Worm (Caenorhabditis elegans) whole organism, dauer: ENCODE data around the gene F21C10.19.

Experiments
- unc-62 ChIP-seq: sonication (generic microtip); optimal IDR thresholded peaks from 2 replicates; lab custom pipeline; 2017; ENCODE audit warnings: missing biosample characterization, missing genetic modification reagents, missing genetic modification characterization

F21C10.19 gene

ce11 chrV:9112467-9112866, 18.4 kb upstream of the F21C10.19 start, which contains the start of gene F21C10.7:
F21C10.7 (plus strand) TSS chrV:9112767.
- TF ChIP-seq unc-62, result no peak

DNA sequence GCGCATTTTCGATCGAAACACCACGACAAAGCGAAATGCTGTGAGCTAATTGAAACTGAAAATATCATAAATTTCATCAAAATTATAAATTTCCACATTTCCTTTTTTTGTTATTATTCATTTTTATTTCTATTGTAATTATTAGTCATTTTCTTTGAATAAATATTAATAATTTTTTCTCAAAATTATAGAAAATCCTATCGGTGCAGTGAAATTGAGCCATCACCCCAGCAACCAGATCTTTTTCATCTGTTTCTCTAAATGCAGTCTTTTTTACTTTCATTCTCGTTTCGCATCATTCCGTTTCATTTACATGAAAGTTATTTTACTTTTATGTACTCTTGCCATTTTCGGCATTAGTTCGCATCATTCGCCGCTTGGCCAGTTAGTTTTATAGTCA, 8.9 kb upstream of the F21C10.19 start, which contains the start of gene F21C10.13:
F21C10.13 (plus strand) TSS at position 301 of the 400 bp plus-strand sequence.
- TF ChIP-seq unc-62, result no peak

DNA sequence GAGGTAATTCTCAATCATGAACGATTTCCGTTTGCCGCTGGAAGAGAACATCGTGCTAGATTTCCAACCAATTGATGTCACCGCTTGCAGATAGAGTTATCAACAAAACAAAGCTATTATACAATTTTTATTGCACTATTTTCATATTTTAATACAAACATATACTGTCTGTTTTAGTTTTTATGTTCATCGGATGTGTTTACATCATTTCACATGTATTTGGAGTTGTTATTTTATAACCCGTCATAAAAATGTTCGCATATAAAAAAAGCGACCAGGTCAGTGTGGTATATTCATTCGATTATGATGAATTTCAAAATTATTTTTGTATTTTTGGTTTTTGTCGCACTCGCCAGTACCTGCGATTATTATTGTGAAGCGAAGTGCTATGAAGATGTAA, 7.7 kb upstream of the F21C10.19 start, which contains the start of gene F21C10.11:
F21C10.11 (plus strand) TSS at position 301 of the 400 bp plus-strand sequence.
- TF ChIP-seq unc-62, result no peak

- TF ChIP-seq unc-62, result no peak
Observed at ce11 chrV:9124180-9124579, 6.7 kb upstream of the F21C10.19 start, which contains the start of gene F21C10.6. F21C10.6 (plus strand) TSS chrV:9124480.

DNA sequence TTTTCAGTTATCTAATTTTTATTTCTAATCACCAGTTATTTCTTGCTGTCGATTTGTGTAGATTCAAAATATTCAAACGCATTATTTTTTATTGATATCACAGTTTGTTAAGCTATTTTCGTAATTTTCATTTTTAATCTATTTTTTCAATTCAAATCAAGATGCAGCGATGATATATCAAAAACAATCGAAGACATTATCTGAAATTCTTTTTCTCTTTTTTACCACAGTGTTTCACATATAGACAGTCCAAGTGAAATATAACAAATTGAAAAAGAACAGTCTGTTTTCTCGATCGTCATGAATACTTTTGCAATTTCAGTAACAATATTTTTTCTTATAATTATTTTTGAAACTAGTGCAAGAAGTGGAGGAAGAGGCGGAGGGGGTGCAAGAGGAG, 5.5 kb upstream of the F21C10.19 start, which contains the start of gene F21C10.5:
F21C10.5 (plus strand) TSS at position 301 of the 400 bp plus-strand sequence.
- no peak for TF ChIP-seq unc-62

- TF ChIP-seq unc-62, result no peak
Observed at ce11 chrV:9126316-9126715, 4.5 kb upstream of the F21C10.19 start, which contains the start of gene F21C10.4. F21C10.4 (plus strand) TSS chrV:9126616.

DNA sequence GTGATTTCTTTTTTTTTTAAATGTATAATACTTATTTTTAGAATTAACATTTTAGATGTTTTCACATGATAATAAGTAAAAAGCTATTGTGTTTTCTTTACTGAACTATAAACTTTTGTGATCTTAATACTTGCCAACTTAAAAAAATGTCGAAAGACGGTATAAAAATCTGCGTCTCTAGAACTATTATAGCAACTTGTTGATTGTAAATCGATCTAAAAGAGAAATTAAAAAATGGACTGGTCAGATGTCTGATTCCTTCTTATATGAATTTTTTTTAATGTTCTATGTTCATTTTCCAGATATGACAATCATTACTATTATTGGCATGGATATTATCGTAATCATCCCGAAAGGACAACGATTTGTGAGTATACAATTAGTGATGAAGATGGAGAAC, 3.1 kb upstream of the F21C10.19 start, which contains the start of gene F21C10.3:
F21C10.3 (plus strand) TSS at position 301 of the 400 bp plus-strand sequence.
- no peak for TF ChIP-seq unc-62

DNA sequence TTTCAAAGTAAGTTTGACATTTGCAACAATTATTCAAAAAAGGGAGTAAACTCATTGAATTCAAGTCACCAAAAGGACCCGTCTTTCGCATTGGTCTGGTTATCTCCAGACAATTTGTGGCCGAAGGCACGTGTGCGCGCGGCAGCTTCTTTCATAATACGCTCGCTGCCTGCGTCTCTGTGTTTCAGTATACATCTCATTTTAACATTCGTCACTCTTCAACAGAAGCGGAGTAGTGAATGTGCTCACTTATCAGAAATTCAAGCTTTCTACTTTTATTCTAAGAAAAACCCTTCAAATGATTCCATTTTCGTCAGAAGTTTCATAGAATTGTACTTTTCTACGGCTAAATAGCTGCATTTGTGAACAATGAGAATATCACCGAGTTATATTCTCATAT, 2.3 kb upstream of the F21C10.19 start:
- no peak for TF ChIP-seq unc-62

DNA sequence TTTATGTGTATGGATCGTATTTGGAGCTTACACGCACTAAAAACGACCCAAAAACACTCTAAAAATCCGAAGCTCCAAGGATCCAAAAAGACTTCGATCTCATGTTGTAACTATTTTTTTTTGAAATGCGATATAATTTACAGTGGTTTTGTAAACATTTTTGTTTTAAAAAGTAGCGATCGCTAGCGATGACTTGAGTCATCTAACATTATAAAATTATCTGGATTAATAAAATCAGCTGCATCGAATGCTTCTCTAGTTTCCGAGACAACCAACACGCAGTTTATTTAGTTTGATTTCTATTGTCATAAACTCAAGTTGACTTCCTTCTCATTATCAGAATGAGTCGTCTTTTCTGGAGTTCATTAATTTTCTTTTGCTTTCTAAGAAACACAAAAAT, 1.2 kb downstream of the F21C10.19 start, which contains the start of gene F21C10.1:
F21C10.1 (plus strand) TSS at position 301 of the 400 bp plus-strand sequence.
- TF ChIP-seq unc-62, result no peak

ce11 chrV:9133950-9134349, 3.1 kb downstream of the F21C10.19 start, which contains the start of gene B0222.1:
B0222.1 (plus strand) TSS chrV:9134255.
- no peak for TF ChIP-seq unc-62

DNA sequence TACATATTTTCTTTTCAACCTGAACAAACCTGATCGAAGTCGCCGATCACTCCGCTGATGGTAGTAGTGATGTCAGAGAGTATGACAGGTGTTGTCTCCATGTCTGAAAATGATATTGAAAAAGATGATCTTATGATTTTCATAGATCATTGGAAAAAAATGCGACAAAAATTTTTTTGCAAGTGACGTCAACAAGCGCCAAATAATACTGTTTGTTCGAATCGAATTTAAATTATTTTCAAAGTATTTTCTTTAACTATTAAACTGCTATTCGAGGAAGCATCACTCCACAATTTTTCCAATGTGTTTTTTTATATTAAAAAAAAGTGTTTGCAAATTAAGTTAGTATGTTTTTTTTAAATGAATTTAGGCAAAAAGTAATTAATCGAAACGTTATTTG, 6.8 kb downstream of the F21C10.19 start, which contains the start of gene pitr-2:
pitr-2 (minus strand) TSS at position 101 of the 400 bp plus-strand sequence.
- TF ChIP-seq unc-62, result no peak

DNA sequence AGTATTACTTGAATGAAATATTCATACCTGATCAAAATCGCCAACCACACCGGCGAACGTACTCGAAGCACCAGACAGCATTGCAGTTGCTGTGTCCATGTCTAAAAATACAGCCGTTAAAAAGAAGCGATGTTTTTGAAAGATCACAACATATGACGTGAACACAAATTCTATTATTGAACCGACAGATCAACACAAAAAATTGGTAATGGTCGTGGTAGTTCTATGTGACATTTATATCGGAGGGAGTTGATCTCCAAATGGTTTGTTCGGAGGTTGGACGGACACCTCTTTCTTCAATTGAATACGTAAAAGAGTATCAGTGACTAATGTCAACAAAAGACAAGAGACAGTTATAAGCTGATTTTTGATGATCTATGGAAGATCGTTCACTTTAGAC, 10.4 kb downstream of the F21C10.19 start, which contains the start of gene pitr-3:
pitr-3 (minus strand) TSS at position 101 of the 400 bp plus-strand sequence.
- TF ChIP-seq unc-62, result no peak

DNA sequence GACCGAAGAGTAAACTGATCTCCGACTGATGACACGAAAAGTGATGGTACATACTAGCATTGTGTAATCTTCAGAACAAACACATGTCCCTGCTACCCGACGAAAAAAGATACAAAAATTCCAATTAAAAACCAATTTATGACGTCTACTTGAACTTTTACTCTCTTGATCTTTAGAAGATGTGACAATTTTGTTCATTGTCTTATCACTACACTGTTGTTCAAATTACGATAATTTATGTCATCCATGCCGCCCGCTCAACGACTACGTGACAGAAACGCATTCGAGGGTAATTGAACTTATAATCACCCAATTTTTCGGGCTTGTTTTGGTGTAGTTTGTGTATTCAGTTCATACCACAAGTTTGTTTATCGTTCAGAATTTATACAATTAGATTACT, 13.0 kb downstream of the F21C10.19 start:
- no peak for TF ChIP-seq unc-62

- TF ChIP-seq unc-62, result no peak
Observed at ce11 chrV:9146196-9146595, 15.3 kb downstream of the F21C10.19 start.

ce11 chrV:9146849-9147557, 16.1 kb downstream of the F21C10.19 start, which contains the start of gene spl-2:
spl-2 (minus strand) TSS chrV:9146899.
- no peak for TF ChIP-seq unc-62

ce11 chrV:9148151-9148550, 17.3 kb downstream of the F21C10.19 start:
- TF ChIP-seq unc-62, result no peak

ce11 chrV:9152339-9152738, 21.5 kb downstream of the F21C10.19 start:
- no peak for TF ChIP-seq unc-62

- TF ChIP-seq unc-62, result no peak
Observed at ce11 chrV:9154772-9155171, 23.9 kb downstream of the F21C10.19 start, which contains the start of gene B0222.5. B0222.5 (minus strand) TSS chrV:9154872.
